Worm (Caenorhabditis elegans) whole organism, L4 larva: ENCODE results near the gene C02F5.10.
A peak's percentile ranks its signal among the peaks of the same experiment; 100 is the strongest.

ENCODE experiments used
- R02D3.7 ChIP-seq: fragments of 150-350 bp; sonication (generic microtip); optimal IDR thresholded peaks from 3 replicates; lab custom pipeline; 2014; ENCODE audit warnings: missing biosample characterization, missing genetic modification characterization
- Y105C5A.15 ChIP-seq: fragments of 200-800 bp; sonication (Bioruptor generic); IDR thresholded peaks from 2 replicates; pipeline ENCODE4 v1.3.6; 2022; ENCODE audit warnings: missing genetic modification characterization, missing compliant biosample characterization
- Y5F2A.4 ChIP-seq: fragments of 200-800 bp; sonication (Bioruptor generic); optimal IDR thresholded peaks from 2 replicates; lab custom pipeline; 2018; ENCODE audit warnings: mild to moderate bottlenecking, missing genetic modification characterization, missing compliant biosample characterization
- Y75B8A.6 ChIP-seq: fragments of 200-800 bp; sonication (Bioruptor generic); IDR thresholded peaks from 2 replicates; pipeline ENCODE4 v1.3.6; 2022; ENCODE audit warnings: missing genetic modification reagents, missing genetic modification characterization, missing compliant biosample characterization
- ZK546.5 ChIP-seq, 2 experiments: sonication (generic microtip); optimal IDR thresholded peaks; 2 replicates each; lab custom pipeline; 2017; ENCODE audit warnings: missing biosample characterization in 2 of 2, missing genetic modification characterization in 2 of 2
- ama-1 ChIP-seq: fragments of 150-350 bp; optimal IDR thresholded peaks from 2 replicates; lab custom pipeline; 2014; ENCODE audit warnings: inconsistent platforms, mixed read lengths
- ceh-20 ChIP-seq: fragments of 200-800 bp; sonication (Bioruptor generic); IDR thresholded peaks from 2 replicates; pipeline ENCODE4 v1.3.6; 2022; ENCODE audit warnings: missing genetic modification reagents, missing genetic modification characterization, missing compliant biosample characterization
- ceh-44 ChIP-seq: fragments of 200-800 bp; sonication (Bioruptor generic); IDR thresholded peaks from 2 replicates; pipeline ENCODE4 v1.3.6; 2022; ENCODE audit warnings: missing genetic modification reagents, missing genetic modification characterization, missing compliant biosample characterization
- ceh-82 ChIP-seq: sonication (generic microtip); optimal IDR thresholded peaks from 2 replicates; lab custom pipeline; 2017; ENCODE audit warnings: missing biosample characterization, missing genetic modification characterization
- daf-16 ChIP-seq, 3 experiments: sonication (generic microtip); optimal IDR thresholded peaks; 2 replicates each; lab custom pipeline; 2016 to 2017; ENCODE audit warnings: missing genetic modification characterization in 3 of 3, missing genetic modification reagents in 3 of 3, mild to moderate bottlenecking in 2 of 3, missing compliant biosample characterization in 2 of 3, missing biosample characterization in 1 of 3, moderate library complexity in 1 of 3
- daf-19 ChIP-seq: fragments of 200-800 bp; sonication (Bioruptor generic); conservative IDR thresholded peaks from 2 replicates; pipeline ENCODE4 v1.3.6; 2022; ENCODE audit warnings: missing genetic modification characterization, missing compliant biosample characterization
- dmd-9 ChIP-seq: fragments of 200-800 bp; sonication (Bioruptor generic); IDR thresholded peaks from 2 replicates; pipeline ENCODE4 v1.3.6; 2022; ENCODE audit warnings: missing genetic modification reagents, missing genetic modification characterization, missing compliant biosample characterization
- dpl-1 ChIP-seq: fragments of 150-350 bp; optimal IDR thresholded peaks from 2 replicates; lab custom pipeline; 2014; ENCODE audit warnings: missing biosample characterization, missing genetic modification reagents, missing genetic modification characterization
- dve-1 ChIP-seq: sonication (generic microtip); optimal IDR thresholded peaks from 2 replicates; lab custom pipeline; 2017; ENCODE audit warnings: antibody characterized with exemption, mild to moderate bottlenecking, missing genetic modification characterization, missing compliant biosample characterization; ENCODE audit not compliant: insufficient read depth
- fkh-10 ChIP-seq: fragments of 150-350 bp; optimal IDR thresholded peaks from 2 replicates; lab custom pipeline; 2014; ENCODE audit warnings: missing biosample characterization, missing genetic modification reagents, missing genetic modification characterization
- fos-1 ChIP-seq: fragments of 150-350 bp; optimal IDR thresholded peaks from 2 replicates; lab custom pipeline; 2014; ENCODE audit warnings: missing biosample characterization, missing genetic modification characterization
- hif-1 ChIP-seq, 2 experiments: sonication (generic microtip); optimal IDR thresholded peaks; 2 replicates each; lab custom pipeline; 2016 to 2017; ENCODE audit warnings: missing compliant biosample characterization in 2 of 2, missing genetic modification characterization in 2 of 2, missing genetic modification reagents in 2 of 2, missing genotype in 2 of 2, mild to moderate bottlenecking in 1 of 2
- hlh-11 ChIP-seq: fragments of 200-800 bp; sonication (Bioruptor generic); optimal IDR thresholded peaks from 2 replicates; lab custom pipeline; 2018; ENCODE audit warnings: mild to moderate bottlenecking, missing genetic modification characterization, missing compliant biosample characterization
- hlh-30 ChIP-seq: sonication (generic microtip); optimal IDR thresholded peaks from 2 replicates; lab custom pipeline; 2017; ENCODE audit warnings: antibody characterized with exemption, mild to moderate bottlenecking, missing genetic modification characterization, missing compliant biosample characterization; ENCODE audit not compliant: insufficient read depth
- hmg-1.1 ChIP-seq: fragments of 200-800 bp; sonication (Bioruptor generic); IDR thresholded peaks from 2 replicates; pipeline ENCODE4 v1.3.6; 2022; ENCODE audit warnings: missing genetic modification reagents, missing genetic modification characterization, missing compliant biosample characterization
- lsy-2 ChIP-seq, 2 experiments: fragments of 150-350 bp in 1 of 2; sonication (generic microtip) in 1 of 2; optimal IDR thresholded peaks; 2 replicates each; lab custom pipeline; 2014 to 2017; ENCODE audit warnings: missing biosample characterization in 2 of 2, missing genetic modification characterization in 2 of 2
- mes-2 ChIP-seq: sonication (generic microtip); optimal IDR thresholded peaks from 2 replicates; lab custom pipeline; 2016; ENCODE audit warnings: missing genotype, mild to moderate bottlenecking, missing genetic modification characterization, missing compliant biosample characterization; ENCODE audit not compliant: poor library complexity, severe bottlenecking
- mxl-2 ChIP-seq: fragments of 200-800 bp; sonication (Bioruptor generic); conservative IDR thresholded peaks from 2 replicates; pipeline ENCODE4 v1.3.6; 2022; ENCODE audit warnings: missing genetic modification reagents, missing genetic modification characterization, missing compliant biosample characterization
- nhr-10 ChIP-seq: fragments of 150-350 bp; optimal IDR thresholded peaks from 2 replicates; lab custom pipeline; 2014; ENCODE audit warnings: missing biosample characterization, missing genetic modification characterization
- nhr-28 ChIP-seq: fragments of 150-350 bp; optimal IDR thresholded peaks from 2 replicates; lab custom pipeline; 2014; ENCODE audit warnings: missing biosample characterization, missing genetic modification characterization
- nhr-76 ChIP-seq: fragments of 150-350 bp; optimal IDR thresholded peaks from 2 replicates; lab custom pipeline; 2014; ENCODE audit warnings: missing biosample characterization, missing genetic modification characterization
- pha-4 ChIP-seq, 2 experiments: fragments of 150-350 bp in 1 of 2; fragments of 200-800 bp in 1 of 2; sonication (Bioruptor generic) in 1 of 2; IDR thresholded peaks in 1 of 2; optimal IDR thresholded peaks in 1 of 2; 2 replicates each; pipeline versions ENCODE4 v1.3.6 to Lab custom; 2014 to 2022; ENCODE audit warnings: missing genetic modification characterization in 2 of 2, missing genetic modification reagents in 2 of 2, missing biosample characterization in 1 of 2, missing compliant biosample characterization in 1 of 2
- pqm-1 ChIP-seq: sonication (generic microtip); optimal IDR thresholded peaks from 2 replicates; lab custom pipeline; 2017; ENCODE audit warnings: missing biosample characterization, missing genetic modification characterization
- sdz-12 ChIP-seq: fragments of 200-800 bp; sonication (Bioruptor generic); optimal IDR thresholded peaks from 2 replicates; lab custom pipeline; 2018; ENCODE audit warnings: mild to moderate bottlenecking, missing genetic modification characterization, missing compliant biosample characterization
- snpc-4 ChIP-seq: fragments of 150-350 bp; optimal IDR thresholded peaks from 2 replicates; lab custom pipeline; 2014; ENCODE audit warnings: missing biosample characterization, missing genetic modification characterization
- spr-1 ChIP-seq: sonication (generic microtip); optimal IDR thresholded peaks from 2 replicates; lab custom pipeline; 2016; ENCODE audit warnings: mild to moderate bottlenecking, missing genetic modification characterization, missing compliant biosample characterization
- spr-3 ChIP-seq: fragments of 200-800 bp; sonication (Bioruptor generic); optimal IDR thresholded peaks from 2 replicates; lab custom pipeline; 2018; ENCODE audit warnings: mild to moderate bottlenecking, missing genetic modification characterization, missing compliant biosample characterization
- tra-1 ChIP-seq: fragments of 200-800 bp; sonication (Bioruptor generic); IDR thresholded peaks from 2 replicates; pipeline ENCODE4 v1.3.6; 2022; ENCODE audit warnings: missing genetic modification reagents, missing genetic modification characterization, missing compliant biosample characterization
- unc-62 ChIP-seq, 3 experiments: fragments of 150-350 bp in 1 of 3; sonication (generic microtip); optimal IDR thresholded peaks in 2 of 3; peaks in 1 of 3; 1 replicate in 1 of 3; 2 replicates in 2 of 3; lab custom pipeline; 2014 to 2017; ENCODE audit warnings: missing biosample characterization in 3 of 3, missing genetic modification characterization in 3 of 3, missing genetic modification reagents in 3 of 3, missing genotype in 1 of 3

The C02F5.10 gene

DNA sequence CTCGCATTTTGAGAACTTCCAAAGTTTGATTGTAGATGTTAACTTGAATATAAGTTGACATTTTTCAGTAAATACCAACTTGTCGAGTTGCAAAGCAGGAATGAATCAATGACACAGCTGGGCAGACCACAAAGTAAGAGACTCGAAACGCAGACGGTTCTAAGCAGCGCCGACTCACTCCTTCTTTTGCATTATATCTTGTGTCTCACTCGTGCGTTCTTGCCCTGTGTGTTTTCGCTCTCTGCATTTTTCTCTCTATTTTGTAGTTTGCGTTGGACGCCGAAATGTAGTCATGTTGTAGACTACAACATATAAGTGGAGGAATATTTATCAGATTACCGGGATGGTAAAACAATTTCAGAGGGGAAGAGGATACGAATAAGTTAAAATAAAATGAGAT lies 6.5 kb downstream of the C02F5.10 start, which contains the start of gene C02F5.12 (continued):
- TF ChIP-seq ceh-82 (tag; lab: Kevin White, UChicago), result no peak
- TF ChIP-seq fkh-10 (GFP tag; lab: Kevin White, UChicago), result no peak
- no peak for TF ChIP-seq spr-3 (GFP tag; lab: Kevin White, UChicago)
- no peak for TF ChIP-seq R02D3.7 (tag; lab: Kevin White, UChicago)
- no peak for TF ChIP-seq nhr-76 (tag; lab: Kevin White, UChicago)
- no peak for TF ChIP-seq fos-1 (tag; lab: Kevin White, UChicago)
- peak; percentile 53 for TF ChIP-seq mes-2 (tag; lab: Kevin White, UChicago)
- TF ChIP-seq snpc-4 (tag; lab: Kevin White, UChicago), result no peak
- TF ChIP-seq daf-19, result no peak
- TF ChIP-seq spr-1 (tag; lab: Kevin White, UChicago), result no peak
- no peak for TF ChIP-seq ceh-20
- TF ChIP-seq Y105C5A.15 (GFP tag; lab: Robert Waterston, UW), result no peak
- no peak for TF ChIP-seq nhr-10 (tag; lab: Kevin White, UChicago)
- TF ChIP-seq ZK546.5 (tag; optimal IDR thresholded peaks at IDR 0.05; lab: Kevin White, UChicago), result no peak
- TF ChIP-seq dpl-1 (GFP tag; lab: Kevin White, UChicago), result no peak
- TF ChIP-seq mxl-2 (GFP tag; lab: Robert Waterston, UW), result no peak
- TF ChIP-seq Y5F2A.4 (GFP tag; lab: Kevin White, UChicago), result no peak
- TF ChIP-seq sdz-12, result no peak
- TF ChIP-seq dmd-9 (GFP tag; lab: Robert Waterston, UW), result no peak
- TF ChIP-seq hmg-1.1 (GFP tag; lab: Robert Waterston, UW), result 0 out of 2 replicates have a peak, but pooled peaks have one; percentile 40
- peak; percentile 51 for TF ChIP-seq dve-1 (tag; lab: Kevin White, UChicago)
- no peak for TF ChIP-seq ceh-44 (GFP tag; lab: Robert Waterston, UW)
- no peak for TF ChIP-seq ama-1 (lab: Kevin White, UChicago)
- peak; percentile 79 for TF ChIP-seq hlh-30 (tag; lab: Kevin White, UChicago)
- no peak for TF ChIP-seq Y75B8A.6 (GFP tag; lab: Robert Waterston, UW)

DNA sequence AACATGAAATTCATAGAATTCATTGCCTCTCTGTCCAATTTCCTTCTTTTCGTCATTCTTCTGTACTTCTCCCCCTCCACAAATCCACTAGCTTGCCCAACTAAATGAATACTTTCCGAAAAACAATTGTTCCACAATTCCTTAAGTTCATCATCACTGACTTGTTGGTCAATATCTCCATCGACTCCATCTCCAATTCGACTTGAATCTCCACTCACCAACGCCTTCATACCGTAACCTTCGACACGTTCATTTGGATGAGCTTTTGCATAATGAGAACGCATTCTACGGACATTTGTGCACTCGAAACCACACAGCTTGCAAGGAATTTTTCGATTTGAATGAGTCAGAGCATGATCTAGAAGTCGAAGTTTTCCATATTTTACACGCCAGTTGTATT lies 8.3 kb downstream of the C02F5.10 start:
- TF ChIP-seq unc-62 (GFP tag; optimal IDR thresholded peaks at IDR 0.05 in 1 of 2; lab: Kevin White, UChicago) (peak in 1 of 2 experiments; percentile 95), unc-62 (tag; optimal IDR thresholded peaks at IDR 0.05; lab: Kevin White, UChicago) (no peak), hif-1 (tag; optimal IDR thresholded peaks at IDR 0.05; lab: Kevin White, UChicago) (no peak)
- TF ChIP-seq, all 104 proteins: peak for 1

DNA sequence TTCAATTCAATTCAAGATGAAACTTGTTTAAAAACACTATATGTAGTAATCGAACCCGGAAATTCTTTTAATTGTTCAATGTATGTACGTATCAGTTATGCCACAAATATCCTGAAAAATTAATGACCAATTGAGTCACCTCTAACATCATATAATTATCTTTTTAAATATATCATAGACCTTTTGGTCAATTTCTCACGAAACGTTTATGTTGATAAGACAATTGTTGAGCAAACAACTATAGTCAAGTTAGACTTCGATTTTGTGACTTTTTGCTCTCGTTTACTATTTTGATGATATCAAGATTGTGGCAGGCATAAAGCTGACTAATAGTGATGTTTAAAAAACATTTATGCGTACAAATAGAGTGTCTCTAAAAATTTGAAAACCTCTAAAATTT lies 9.0 kb downstream of the C02F5.10 start:
- TF ChIP-seq tra-1 (GFP tag; lab: Robert Waterston, UW) (no peak), lsy-2 (tag; optimal IDR thresholded peaks at IDR 0.05; lab: Kevin White, UChicago) (no peak), pha-4 (GFP tag; IDR thresholded peaks at IDR 0.05; lab: Robert Waterston, UW) (no peak), pha-4 (tag; optimal IDR thresholded peaks at IDR 0.05; lab: Kevin White, UChicago) (no peak), ZK546.5 (tag; optimal IDR thresholded peaks at IDR 0.05; lab: Kevin White, UChicago) (no peak), hlh-11 (tag; lab: Kevin White, UChicago) (peak; percentile 11), ceh-82 (tag; lab: Kevin White, UChicago) (no peak), dve-1 (tag; lab: Kevin White, UChicago) (peak; percentile 1), nhr-28 (tag; lab: Kevin White, UChicago) (peak; percentile 22), daf-16 (GFP tag; optimal IDR thresholded peaks at IDR 0.05; lab: Kevin White, UChicago) (no peak), daf-16 (tag; optimal IDR thresholded peaks at IDR 0.05; lab: Kevin White, UChicago) (peak; percentile 58), pqm-1 (tag; lab: Kevin White, UChicago) (peak; percentile 13)
